Worm (Caenorhabditis elegans) whole organism, young adult: ENCODE results near the gene Y32F6A.5.

Experiments
- F22D6.2 ChIP-seq: sonication (generic microtip); optimal IDR thresholded peaks from 2 replicates; lab custom pipeline; 2016; ENCODE audit warnings: mild to moderate bottlenecking, missing genetic modification characterization, missing compliant biosample characterization
- F23B12.7 ChIP-seq: sonication (generic microtip); optimal IDR thresholded peaks from 2 replicates; lab custom pipeline; 2017; ENCODE audit warnings: missing genetic modification characterization, mild to moderate bottlenecking, missing compliant biosample characterization, antibody characterized with exemption, moderate library complexity; ENCODE audit not compliant: insufficient read depth
- F55B11.4 ChIP-seq: sonication (generic microtip); optimal IDR thresholded peaks from 2 replicates; lab custom pipeline; 2016; ENCODE audit warnings: missing compliant biosample characterization, missing genetic modification characterization, borderline replicate concordance; ENCODE audit not compliant: insufficient read depth
- T07F8.4 ChIP-seq: sonication (generic microtip); optimal IDR thresholded peaks from 2 replicates; lab custom pipeline; 2016; ENCODE audit warnings: mild to moderate bottlenecking, missing genetic modification characterization, moderate library complexity, missing compliant biosample characterization
- Y79H2A.3 ChIP-seq: fragments of 200-800 bp; sonication (Bioruptor generic); conservative IDR thresholded peaks from 2 replicates; pipeline ENCODE4 v1.3.6; 2022; ENCODE audit warnings: missing genetic modification reagents, missing genetic modification characterization, missing compliant biosample characterization
- attf-5 ChIP-seq: fragments of 200-800 bp; sonication (Bioruptor generic); optimal IDR thresholded peaks from 2 replicates; lab custom pipeline; 2018; ENCODE audit warnings: mild to moderate bottlenecking, missing genetic modification characterization, missing compliant biosample characterization
- ceh-27 ChIP-seq: fragments of 200-800 bp; sonication (Bioruptor generic); optimal IDR thresholded peaks from 2 replicates; lab custom pipeline; 2018; ENCODE audit warnings: mild to moderate bottlenecking, missing genetic modification characterization, moderate library complexity, missing compliant biosample characterization
- ceh-40 ChIP-seq: fragments of 200-800 bp; sonication (Bioruptor generic); IDR thresholded peaks from 2 replicates; pipeline ENCODE4 v1.3.6; 2022; ENCODE audit warnings: missing genetic modification characterization, missing compliant biosample characterization
- mes-4 ChIP-seq: sonication (generic microtip); optimal IDR thresholded peaks from 2 replicates; lab custom pipeline; 2016; ENCODE audit warnings: missing genotype, missing genetic modification characterization, missing compliant biosample characterization
- mxl-1 ChIP-seq: sonication (generic microtip); optimal IDR thresholded peaks from 2 replicates; lab custom pipeline; 2016; ENCODE audit warnings: missing genetic modification characterization, missing compliant biosample characterization
- tbp1 ChIP-seq: fragments of 200-800 bp; sonication (Bioruptor generic); optimal IDR thresholded peaks from 2 replicates; lab custom pipeline; 2018; ENCODE audit warnings: mild to moderate bottlenecking, missing genetic modification characterization, missing compliant biosample characterization

ce11 chrV:10464160-10464559 lies 10.8 kb upstream of the Y32F6A.5 start:
- TF ChIP-seq tbp1 (GFP tag; lab: Kevin White, UChicago) (no peak), ceh-40 (GFP tag; lab: Robert Waterston, UW) (no peak), attf-5 (no peak), mes-4 (tag; lab: Kevin White, UChicago) (no peak), ceh-27 (GFP tag; lab: Kevin White, UChicago) (no peak), T07F8.4 (tag; lab: Kevin White, UChicago) (no peak), Y79H2A.3 (GFP tag; lab: Robert Waterston, UW) (no peak), F22D6.2 (no peak), F55B11.4 (tag; lab: Kevin White, UChicago) (no peak), F23B12.7 (no peak), mxl-1 (tag; lab: Kevin White, UChicago) (no peak)
